Worm (Caenorhabditis elegans) whole organism, midembryonic: ENCODE results near the gene Y59A8B.8.

Source experiments
- T22C8.4 ChIP-seq: fragments of 200-800 bp; sonication (Bioruptor generic); IDR thresholded peaks from 2 replicates; pipeline ENCODE4 v1.3.6; 2022; ENCODE audit warnings: missing genetic modification characterization, missing compliant biosample characterization
- cog-1 ChIP-seq: sonication (generic microtip); optimal IDR thresholded peaks from 2 replicates; lab custom pipeline; 2016; ENCODE audit warnings: missing genetic modification characterization, missing compliant biosample characterization
- flt-1 ChIP-seq: fragments of 200-800 bp; sonication (Bioruptor generic); IDR thresholded peaks from 2 replicates; pipeline ENCODE4 v1.3.6; 2022; ENCODE audit warnings: missing genetic modification characterization, missing compliant biosample characterization
- klf-2 ChIP-seq: fragments of 200-800 bp; sonication (Bioruptor generic); conservative IDR thresholded peaks from 2 replicates; pipeline ENCODE4 v1.3.6; 2022; ENCODE audit warnings: missing genetic modification reagents, missing genetic modification characterization, missing compliant biosample characterization
- med-1 ChIP-seq: sonication (generic microtip); optimal IDR thresholded peaks from 2 replicates; lab custom pipeline; 2017; ENCODE audit warnings: missing genetic modification characterization, mild to moderate bottlenecking, missing compliant biosample characterization, antibody characterized with exemption, missing genetic modification reagents; ENCODE audit not compliant: insufficient read depth
- ref-1 ChIP-seq: fragments of 200-800 bp; sonication (Bioruptor generic); conservative IDR thresholded peaks from 2 replicates; pipeline ENCODE4 v1.3.6; 2022; ENCODE audit warnings: missing genetic modification reagents, missing genetic modification characterization, missing compliant biosample characterization
- tab-1 ChIP-seq: fragments of 200-800 bp; sonication (Bioruptor generic); IDR thresholded peaks from 2 replicates; pipeline ENCODE4 v1.3.6; 2022; ENCODE audit warnings: missing genetic modification characterization, missing compliant biosample characterization
- ztf-23 ChIP-seq: fragments of 200-800 bp; sonication (Bioruptor generic); IDR thresholded peaks from 2 replicates; pipeline ENCODE4 v1.3.6; 2022; ENCODE audit warnings: missing genetic modification reagents, missing genetic modification characterization, missing compliant biosample characterization
- ztf-29 ChIP-seq: fragments of 200-800 bp; sonication (Bioruptor generic); IDR thresholded peaks from 2 replicates; pipeline ENCODE4 v1.3.6; 2022; ENCODE audit warnings: missing genetic modification reagents, missing genetic modification characterization, missing compliant biosample characterization

Gene Y59A8B.8

DNA sequence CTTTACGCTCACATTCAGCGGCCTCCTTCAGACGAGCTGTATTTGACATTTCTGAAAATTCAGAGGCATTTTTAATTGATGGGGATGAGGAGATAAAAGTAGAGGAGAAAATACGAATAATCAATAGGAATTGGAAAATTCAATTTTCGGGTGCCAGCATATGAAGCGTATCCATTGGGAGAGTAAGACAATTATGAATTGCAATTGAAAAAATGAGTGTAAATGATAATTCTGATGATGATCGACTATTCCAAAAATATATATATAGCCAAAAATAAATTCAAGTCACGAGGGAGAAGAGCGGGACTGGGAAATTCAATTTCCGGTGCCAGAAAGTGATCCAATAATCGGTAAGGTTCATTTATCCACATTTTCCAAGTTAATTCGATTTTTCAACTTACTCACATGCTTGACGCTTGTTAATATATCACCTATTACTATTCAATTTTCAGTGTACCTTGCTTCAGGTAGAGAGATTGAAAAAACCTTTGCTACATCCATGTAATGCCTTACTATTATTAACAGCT is at the start of gene Y59A8B.8:
Gene Y59A8B.8, minus strand, starts transcription at position 51 of the 527 bp plus-strand sequence.
- TF ChIP-seq flt-1 = no peak
- TF ChIP-seq tab-1 (GFP tag; lab: Robert Waterston, UW) = no peak
- TF ChIP-seq ztf-23 (GFP tag; lab: Robert Waterston, UW) = no peak
- TF ChIP-seq med-1 (GFP tag; lab: Kevin White, UChicago) = no peak
- TF ChIP-seq klf-2 (GFP tag; lab: Robert Waterston, UW) = no peak
- TF ChIP-seq cog-1 = no peak
- no peak for TF ChIP-seq T22C8.4
- TF ChIP-seq ref-1 = no peak
- no peak for TF ChIP-seq ztf-29 (GFP tag; lab: Robert Waterston, UW)

DNA sequence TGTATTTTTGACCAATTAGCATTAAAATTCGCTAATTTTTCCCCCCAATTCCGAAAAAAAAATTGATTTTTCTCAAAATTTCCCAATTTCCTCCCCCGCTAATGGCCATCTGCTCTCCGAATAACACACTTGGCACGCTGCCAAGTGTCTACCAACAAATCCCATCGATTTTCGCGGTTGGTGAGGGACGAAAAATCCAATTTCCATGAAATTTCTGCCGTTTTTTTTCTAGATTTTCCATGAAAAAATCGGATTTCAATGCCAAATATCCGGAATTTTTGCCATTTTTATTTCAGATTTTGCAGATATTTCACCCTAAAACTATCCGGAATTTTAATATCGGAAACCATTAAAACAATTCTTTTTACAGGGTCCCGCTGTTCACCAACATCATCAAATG is 43.3 kb upstream of the Y59A8B.8 start:
- TF ChIP-seq ref-1 (no peak), ztf-23 (GFP tag; lab: Robert Waterston, UW) (no peak), cog-1 (no peak), klf-2 (GFP tag; lab: Robert Waterston, UW) (no peak), med-1 (GFP tag; lab: Kevin White, UChicago) (no peak), flt-1 (no peak), ztf-29 (GFP tag; lab: Robert Waterston, UW) (no peak), T22C8.4 (no peak), tab-1 (GFP tag; lab: Robert Waterston, UW) (no peak)

DNA sequence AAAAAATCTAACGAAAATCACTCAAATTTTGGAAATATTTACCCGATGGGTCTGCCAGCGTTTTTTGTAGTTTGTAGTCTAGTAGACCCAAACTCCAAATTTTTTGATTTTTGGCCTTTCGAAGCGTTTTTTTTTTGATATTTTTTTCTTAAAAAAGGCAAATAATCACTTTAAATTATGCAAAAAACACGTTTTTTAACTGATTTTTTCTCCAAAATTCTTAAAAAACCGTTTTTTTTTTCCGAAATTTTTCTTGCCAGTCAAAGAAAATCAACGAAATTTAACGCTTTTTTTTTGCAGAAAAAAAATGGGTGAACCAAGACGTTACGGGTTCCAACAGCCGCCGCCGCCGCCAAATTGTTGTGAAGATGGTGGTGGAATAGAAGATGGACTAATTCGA is 41.9 kb upstream of the Y59A8B.8 start, which contains the start of gene Y37H2A.1:
Gene Y37H2A.1, plus strand, starts transcription at position 301 of the 400 bp plus-strand sequence.
- TF ChIP-seq klf-2 (GFP tag; lab: Robert Waterston, UW) (no peak), med-1 (GFP tag; lab: Kevin White, UChicago) (no peak)

ce11 chrV:18106055-18106454 is 39.9 kb upstream of the Y59A8B.8 start:
- TF ChIP-seq ztf-23 (GFP tag; lab: Robert Waterston, UW) (no peak), klf-2 (GFP tag; lab: Robert Waterston, UW) (no peak), ref-1 (no peak), ztf-29 (GFP tag; lab: Robert Waterston, UW) (no peak), flt-1 (no peak), tab-1 (GFP tag; lab: Robert Waterston, UW) (no peak), med-1 (GFP tag; lab: Kevin White, UChicago) (no peak), cog-1 (no peak), T22C8.4 (no peak)

DNA sequence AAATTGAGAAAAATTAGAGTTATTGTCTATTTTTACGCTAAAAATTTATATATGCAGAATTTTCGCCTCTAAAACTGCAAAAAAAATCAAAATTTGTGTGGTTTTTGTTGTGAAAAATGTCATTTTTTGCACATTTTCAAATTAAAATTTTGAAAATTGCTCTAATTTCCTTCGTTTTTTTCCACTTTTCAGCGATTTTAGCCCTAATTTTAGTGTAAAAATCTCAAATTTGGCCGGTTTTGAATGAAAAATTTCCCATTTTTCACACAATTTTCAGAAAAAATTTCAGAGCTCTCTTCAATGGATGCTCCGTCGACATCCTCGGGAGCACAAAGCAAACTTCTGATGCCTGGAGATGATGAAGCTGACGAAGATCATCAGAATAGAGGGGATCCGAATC is 32.3 kb upstream of the Y59A8B.8 start, which contains the start of gene par-4:
Gene par-4, plus strand, starts transcription at position 301 of the 400 bp plus-strand sequence.
- TF ChIP-seq tab-1 (GFP tag; lab: Robert Waterston, UW) (no peak), cog-1 (no peak), ztf-23 (GFP tag; lab: Robert Waterston, UW) (no peak), med-1 (GFP tag; lab: Kevin White, UChicago) (no peak), ref-1 (no peak), klf-2 (GFP tag; lab: Robert Waterston, UW) (no peak), ztf-29 (GFP tag; lab: Robert Waterston, UW) (no peak), T22C8.4 (no peak), flt-1 (no peak)

DNA sequence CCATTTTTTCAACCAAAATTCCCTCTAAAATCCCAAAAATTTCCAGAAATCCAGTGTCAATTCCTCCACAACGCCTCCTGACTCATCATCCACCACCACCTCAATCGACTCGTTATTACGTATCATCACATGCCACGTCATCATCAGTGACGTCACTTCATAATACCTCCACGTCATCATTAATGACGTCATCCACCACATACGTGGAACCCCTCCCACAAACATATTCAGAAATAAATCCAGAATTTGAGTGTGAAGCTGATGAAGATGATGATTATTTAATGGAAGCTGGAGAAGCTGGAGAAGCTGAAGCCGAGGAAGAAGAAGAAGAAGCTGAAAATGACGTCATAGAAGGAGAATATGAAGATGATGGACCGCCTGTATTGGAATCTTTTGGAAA is 27.8 kb upstream of the Y59A8B.8 start:
- TF ChIP-seq klf-2 (GFP tag; lab: Robert Waterston, UW) = no peak
- TF ChIP-seq ztf-29 (GFP tag; lab: Robert Waterston, UW) = no peak
- TF ChIP-seq flt-1 = no peak
- TF ChIP-seq ztf-23 (GFP tag; lab: Robert Waterston, UW) = no peak
- no peak for TF ChIP-seq tab-1 (GFP tag; lab: Robert Waterston, UW)
- no peak for TF ChIP-seq ref-1
- TF ChIP-seq med-1 (GFP tag; lab: Kevin White, UChicago) = no peak
- no peak for TF ChIP-seq T22C8.4
- TF ChIP-seq cog-1 = no peak

DNA sequence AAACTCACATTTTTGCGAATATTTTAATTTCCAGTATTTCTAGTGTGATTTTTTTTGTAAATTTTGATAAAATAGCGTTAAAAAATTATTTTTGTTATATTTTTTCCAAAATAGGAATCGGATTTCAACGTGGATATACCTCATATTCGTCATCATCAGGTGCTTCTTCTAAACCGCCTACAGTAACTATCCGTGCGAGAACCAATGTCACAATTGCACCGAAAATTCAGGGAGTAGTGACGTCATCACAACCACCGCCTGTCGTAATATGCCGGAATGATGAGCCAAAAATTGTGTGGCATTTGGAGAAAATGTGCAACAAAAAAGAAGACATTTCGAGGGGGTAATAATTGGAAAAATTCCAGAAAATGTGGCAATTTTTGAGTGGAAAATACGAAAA is 25.1 kb upstream of the Y59A8B.8 start:
- TF ChIP-seq ref-1 (no peak), T22C8.4 (no peak)

DNA sequence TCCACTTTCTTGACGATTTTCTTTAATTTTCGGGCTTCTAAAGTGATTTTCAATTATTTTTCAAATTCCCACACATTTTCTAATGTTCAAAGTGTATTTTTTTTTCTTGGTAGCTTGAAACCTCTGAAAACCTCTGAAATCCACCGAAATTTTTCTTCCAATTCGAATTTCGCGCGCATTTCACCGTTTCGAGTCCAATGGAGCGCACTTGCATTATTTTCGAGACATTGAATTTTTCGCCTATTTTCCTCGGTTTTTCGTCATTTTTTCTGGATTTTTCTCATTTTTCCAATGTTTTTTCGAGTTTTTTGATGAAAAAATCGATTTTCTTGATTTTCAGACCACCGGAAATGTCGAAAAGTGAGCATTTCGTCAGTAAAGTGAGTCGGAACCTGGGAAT is 20.7 kb upstream of the Y59A8B.8 start, which contains the start of gene slr-2:
Gene slr-2, plus strand, starts transcription at position 341 of the 400 bp plus-strand sequence.
- no peak for TF ChIP-seq klf-2 (GFP tag; lab: Robert Waterston, UW)
- TF ChIP-seq tab-1 (GFP tag; lab: Robert Waterston, UW) = no peak
- no peak for TF ChIP-seq ztf-29 (GFP tag; lab: Robert Waterston, UW)
- no peak for TF ChIP-seq flt-1
- TF ChIP-seq ztf-23 (GFP tag; lab: Robert Waterston, UW) = no peak
- no peak for TF ChIP-seq ref-1
- no peak for TF ChIP-seq T22C8.4
- TF ChIP-seq med-1 (GFP tag; lab: Kevin White, UChicago) = no peak
- TF ChIP-seq cog-1 = no peak

DNA sequence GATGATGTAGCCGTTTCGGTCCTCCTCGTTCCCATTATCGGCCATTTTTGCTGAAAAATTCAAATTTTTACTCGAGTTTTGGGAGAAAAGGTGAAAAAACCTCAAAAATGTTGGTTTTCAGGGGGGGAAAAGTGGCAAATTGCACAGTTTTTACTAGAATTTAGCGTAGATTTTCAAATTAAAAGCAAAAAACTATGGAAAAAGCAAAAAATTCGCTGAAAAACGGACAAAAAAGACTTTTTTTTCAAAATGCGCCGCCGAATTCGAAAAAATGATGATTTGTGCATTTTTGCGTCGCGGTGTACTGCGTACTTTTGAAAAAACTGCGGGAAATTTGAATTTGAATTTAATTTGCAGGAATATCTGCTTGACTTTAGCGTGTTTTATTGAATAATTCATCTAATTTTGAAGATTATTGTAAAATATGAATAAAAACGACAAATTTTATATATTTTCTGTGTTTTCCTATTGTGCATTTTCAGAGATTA is 20.1 kb upstream of the Y59A8B.8 start, which contains the start of gene Y59A8B.12:
Gene Y59A8B.12, minus strand, starts transcription at position 51 of the 488 bp plus-strand sequence.
- TF ChIP-seq med-1 (GFP tag; lab: Kevin White, UChicago) (no peak), T22C8.4 (no peak), flt-1 (no peak), ref-1 (no peak), tab-1 (GFP tag; lab: Robert Waterston, UW) (no peak), ztf-29 (GFP tag; lab: Robert Waterston, UW) (no peak), klf-2 (GFP tag; lab: Robert Waterston, UW) (no peak), ztf-23 (GFP tag; lab: Robert Waterston, UW) (no peak), cog-1 (no peak)

DNA sequence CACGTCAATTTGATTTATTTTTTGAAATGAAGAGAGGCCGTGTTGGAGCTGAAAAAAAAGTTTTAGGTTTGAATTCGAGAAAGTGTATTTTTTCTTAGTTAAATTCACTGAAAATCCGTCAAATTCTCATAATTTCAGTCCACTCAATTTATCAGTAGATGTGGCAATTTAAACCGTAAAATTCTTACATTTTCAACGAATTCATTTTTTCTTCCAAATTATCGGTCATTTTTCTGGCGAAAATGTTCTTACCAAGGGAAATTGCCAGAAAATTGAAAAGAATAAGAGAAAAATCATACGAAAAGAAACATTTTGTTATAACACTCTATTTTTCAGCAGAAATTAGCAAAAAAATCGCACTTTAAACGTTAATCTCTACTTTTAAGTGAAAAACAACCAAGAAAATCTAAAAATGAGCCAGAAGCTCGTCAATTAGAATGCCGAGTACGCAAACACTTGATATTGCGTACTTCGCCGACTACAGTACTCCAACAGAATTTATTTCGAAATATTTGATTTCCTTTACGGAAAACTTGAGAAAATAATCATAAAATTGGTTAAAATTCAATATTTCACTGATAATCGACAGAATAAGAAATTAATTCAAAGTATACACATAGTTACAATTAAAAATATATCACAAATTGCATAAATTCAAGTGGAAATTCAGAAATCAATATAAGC is 19.2 kb upstream of the Y59A8B.8 start, which contains the start of gene fbxa-106:
Gene fbxa-106, minus strand, starts transcription at position 51 of the 684 bp plus-strand sequence.
- TF ChIP-seq ztf-23 (GFP tag; lab: Robert Waterston, UW) (no peak), tab-1 (GFP tag; lab: Robert Waterston, UW) (no peak), klf-2 (GFP tag; lab: Robert Waterston, UW) (no peak), cog-1 (no peak), med-1 (GFP tag; lab: Kevin White, UChicago) (no peak), ztf-29 (GFP tag; lab: Robert Waterston, UW) (no peak), T22C8.4 (no peak), ref-1 (no peak), flt-1 (no peak)
